Fruit fly (Drosophila melanogaster): ENCODE data around the gene CG10863.
A peak's percentile ranks its signal among the peaks of the same experiment; 100 is the strongest.

CG10863 gene

DNA sequence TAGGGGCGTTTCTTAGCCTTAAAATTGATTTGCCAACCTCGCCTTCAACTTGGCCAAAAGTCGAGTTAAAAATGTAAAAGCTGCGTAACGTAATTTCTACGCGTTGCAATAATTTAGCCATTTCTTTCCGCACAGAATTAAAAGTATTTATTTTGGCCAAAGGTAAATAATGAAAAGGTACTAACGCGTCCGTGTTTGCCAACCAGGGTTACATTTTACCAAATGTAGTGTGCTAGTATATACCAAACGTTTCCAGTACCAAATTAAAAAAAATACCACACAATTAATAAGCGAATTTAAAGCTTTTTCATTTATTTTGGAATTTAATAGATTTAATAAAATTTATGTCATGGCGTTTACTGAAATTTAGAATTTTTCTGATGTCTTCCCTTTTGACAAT, 43.3 kb downstream of the CG10863 start, which contains the start of gene Ccz1 (continued):
- TF ChIP-seq spab (GFP tag; optimal IDR thresholded peaks at IDR 0.05) (no peak), dsx (GFP tag; optimal IDR thresholded peaks at IDR 0.05; ENCODE audit: poor library complexity, severe bottlenecking) (no peak), OdsH (GFP tag; optimal IDR thresholded peaks at IDR 0.05) (peak; percentile 26), ss (GFP tag; optimal IDR thresholded peaks at IDR 0.05) (no peak), Lpt (GFP tag; optimal IDR thresholded peaks at IDR 0.05) (no peak), net (GFP tag; optimal IDR thresholded peaks at IDR 0.05) (no peak), CG10669 (GFP tag; optimal IDR thresholded peaks at IDR 0.05) (no peak), CG6792 (GFP tag; optimal IDR thresholded peaks at IDR 0.05) (no peak), topi (GFP tag; optimal IDR thresholded peaks at IDR 0.05) (no peak), CG6276 (GFP tag; optimal IDR thresholded peaks at IDR 0.05) (no peak), CG34406 (GFP tag; optimal IDR thresholded peaks at IDR 0.05) (no peak), acj6 (GFP tag; optimal IDR thresholded peaks at IDR 0.05) (peak; percentile 26), pdm3 (GFP tag; optimal IDR thresholded peaks at IDR 0.05) (peak; percentile 46), CG16779 (tag; optimal IDR thresholded peaks at IDR 0.05) (no peak), CG9139 (GFP tag; optimal IDR thresholded peaks at IDR 0.05) (peak; percentile 4), CG3919 (GFP tag; optimal IDR thresholded peaks at IDR 0.05) (no peak), Eip78C (GFP tag) (peak; percentile 74), Eip75B (GFP tag; optimal IDR thresholded peaks at IDR 0.05) (no peak), lz (GFP tag; optimal IDR thresholded peaks at IDR 0.05) (peak; percentile 32), Smox (GFP tag; optimal IDR thresholded peaks at IDR 0.05) (peak; percentile 41), Sox102F (GFP tag; optimal IDR thresholded peaks at IDR 0.05) (no peak), Hr38 (GFP tag; optimal IDR thresholded peaks at IDR 0.05) (peak; percentile 35), CG8632 (GFP tag; optimal IDR thresholded peaks at IDR 0.05) (no peak), dac (GFP tag; optimal IDR thresholded peaks at IDR 0.05) (no peak), CG6163 (GFP tag; IDR thresholded peaks at IDR 0.05) (no peak), Sox15 (GFP tag; optimal IDR thresholded peaks at IDR 0.05) (no peak), Ets21C (GFP tag; optimal IDR thresholded peaks at IDR 0.05) (no peak), Ets96B (tag; optimal IDR thresholded peaks at IDR 0.05) (no peak), CG31627 (GFP tag; optimal IDR thresholded peaks at IDR 0.05) (peak; percentile 44), CG10631 (GFP tag; optimal IDR thresholded peaks at IDR 0.05) (peak; percentile 55), fkh (GFP tag; optimal IDR thresholded peaks at IDR 0.05) (peak; percentile 100), salr (GFP tag; optimal IDR thresholded peaks at IDR 0.05) (no peak), CG11762 (GFP tag; optimal IDR thresholded peaks at IDR 0.05; ENCODE audit: insufficient read depth) (no peak), Sox14 (GFP tag; optimal IDR thresholded peaks at IDR 0.05) (peak; percentile 12), CG7368 (GFP tag; optimal IDR thresholded peaks at IDR 0.05) (no peak), achi (GFP tag; optimal IDR thresholded peaks at IDR 0.05) (no peak), CG11902 (GFP tag; optimal IDR thresholded peaks at IDR 0.05) (no peak)

DNA sequence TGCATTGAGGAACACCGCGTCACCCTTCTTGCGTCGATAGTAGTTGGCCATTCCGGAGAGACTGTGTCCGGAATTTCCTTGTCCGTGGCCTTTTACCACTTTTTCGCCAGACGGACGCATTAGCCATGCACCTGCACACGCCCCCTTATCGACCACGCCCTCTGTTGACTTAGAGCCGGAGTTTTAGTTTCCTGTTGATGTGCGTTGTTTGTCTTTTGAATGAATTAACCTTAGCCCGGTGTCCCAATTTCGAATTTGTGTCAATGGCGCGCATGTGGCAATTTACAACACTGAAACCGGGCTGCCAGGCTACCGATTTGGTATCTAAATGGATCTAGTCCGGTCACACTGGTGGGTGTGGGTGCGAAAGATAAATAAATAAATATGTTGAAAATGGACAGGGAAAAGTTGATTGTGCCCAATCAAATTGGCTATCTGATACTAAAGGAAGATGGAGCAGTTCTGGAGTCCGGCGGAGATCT, 45.7 kb downstream of the CG10863 start, which contains the start of the genes Gr63a and Lamtor4:
Gr63a (minus strand) TSS at position 51 of the 482 bp plus-strand sequence.
Lamtor4 (plus strand) TSS at position 348 of the 482 bp plus-strand sequence.
- TF ChIP-seq fd85E (GFP tag; optimal IDR thresholded peaks at IDR 0.05) (no peak), CG34406 (GFP tag; optimal IDR thresholded peaks at IDR 0.05) (no peak), topi (GFP tag; optimal IDR thresholded peaks at IDR 0.05) (no peak), CG6276 (GFP tag; optimal IDR thresholded peaks at IDR 0.05) (no peak), CG10669 (GFP tag; optimal IDR thresholded peaks at IDR 0.05) (no peak), CG3919 (GFP tag; optimal IDR thresholded peaks at IDR 0.05) (no peak), Ets21C (GFP tag; optimal IDR thresholded peaks at IDR 0.05) (no peak), Eip93F (GFP tag; optimal IDR thresholded peaks at IDR 0.05) (no peak), lz (GFP tag; optimal IDR thresholded peaks at IDR 0.05) (no peak), CG10631 (GFP tag; optimal IDR thresholded peaks at IDR 0.05) (no peak), vri (GFP tag; optimal IDR thresholded peaks at IDR 0.05) (no peak), Blimp-1 (GFP tag; optimal IDR thresholded peaks at IDR 0.05) (no peak), CG11762 (GFP tag; optimal IDR thresholded peaks at IDR 0.05; ENCODE audit: insufficient read depth) (no peak), CG8319 (GFP tag; optimal IDR thresholded peaks at IDR 0.05) (no peak), OdsH (GFP tag; optimal IDR thresholded peaks at IDR 0.05) (no peak), ss (GFP tag; optimal IDR thresholded peaks at IDR 0.05) (no peak), achi (GFP tag; optimal IDR thresholded peaks at IDR 0.05) (no peak), Gug (GFP tag; IDR thresholded peaks at IDR 0.05) (no peak), Sox102F (GFP tag; optimal IDR thresholded peaks at IDR 0.05) (no peak), CG16779 (tag; optimal IDR thresholded peaks at IDR 0.05) (no peak), dac (GFP tag; optimal IDR thresholded peaks at IDR 0.05) (no peak), Hr39 (GFP tag; optimal IDR thresholded peaks at IDR 0.05) (no peak), CG3032 (tag; optimal IDR thresholded peaks at IDR 0.05) (no peak), Sox15 (GFP tag; optimal IDR thresholded peaks at IDR 0.05) (no peak), CG6792 (GFP tag; optimal IDR thresholded peaks at IDR 0.05) (no peak), esn (GFP tag; optimal IDR thresholded peaks at IDR 0.05) (peak; percentile 47), CG31627 (GFP tag; optimal IDR thresholded peaks at IDR 0.05) (peak; percentile 9), spab (GFP tag; optimal IDR thresholded peaks at IDR 0.05) (no peak), net (GFP tag; optimal IDR thresholded peaks at IDR 0.05) (no peak), pdm3 (GFP tag; optimal IDR thresholded peaks at IDR 0.05) (no peak), acj6 (GFP tag; optimal IDR thresholded peaks at IDR 0.05) (no peak), CG6163 (GFP tag; IDR thresholded peaks at IDR 0.05) (0 out of 3 replicates have a peak, but pooled peaks have one; percentile 28), Sox14 (GFP tag; optimal IDR thresholded peaks at IDR 0.05) (peak; percentile 69), fd59A (GFP tag; optimal IDR thresholded peaks at IDR 0.05) (no peak), Ets96B (tag; optimal IDR thresholded peaks at IDR 0.05) (no peak)

All from whole organism, prepupa.